Worm (Caenorhabditis elegans) whole organism, young adult: ENCODE results near the gene F53F4.4.

Experiments used
- F39B2.1 ChIP-seq: fragments of 200-800 bp; sonication (Bioruptor generic); IDR thresholded peaks from 2 replicates; pipeline ENCODE4 v1.3.6; 2022; ENCODE audit warnings: missing genetic modification reagents, missing genetic modification characterization, missing compliant biosample characterization
- F49E8.2 ChIP-seq: sonication (generic microtip); optimal IDR thresholded peaks from 3 replicates; lab custom pipeline; 2017; ENCODE audit warnings: missing genetic modification characterization, mild to moderate bottlenecking, missing compliant biosample characterization, antibody characterized with exemption, moderate library complexity; ENCODE audit not compliant: insufficient read depth
- F57C9.4 ChIP-seq: sonication (generic microtip); optimal IDR thresholded peaks from 2 replicates; lab custom pipeline; 2017; ENCODE audit warnings: mild to moderate bottlenecking, missing genetic modification characterization, missing compliant biosample characterization
- T07F8.4 ChIP-seq: sonication (generic microtip); optimal IDR thresholded peaks from 2 replicates; lab custom pipeline; 2016; ENCODE audit warnings: mild to moderate bottlenecking, missing genetic modification characterization, moderate library complexity, missing compliant biosample characterization
- athp-1 ChIP-seq: sonication (generic microtip); optimal IDR thresholded peaks from 2 replicates; lab custom pipeline; 2017; ENCODE audit warnings: mild to moderate bottlenecking, missing genetic modification characterization, missing compliant biosample characterization
- attf-3 ChIP-seq: fragments of 200-800 bp; sonication (Bioruptor generic); conservative IDR thresholded peaks from 2 replicates; pipeline ENCODE4 v1.3.6; 2022; ENCODE audit warnings: missing genetic modification reagents, missing genetic modification characterization, missing compliant biosample characterization
- attf-5 ChIP-seq: fragments of 200-800 bp; sonication (Bioruptor generic); optimal IDR thresholded peaks from 2 replicates; lab custom pipeline; 2018; ENCODE audit warnings: mild to moderate bottlenecking, missing genetic modification characterization, missing compliant biosample characterization
- cebp-1 ChIP-seq, 2 experiments: fragments of 200-800 bp in 1 of 2; sonication (Bioruptor generic) in 1 of 2; sonication (generic microtip) in 1 of 2; IDR thresholded peaks in 1 of 2; optimal IDR thresholded peaks in 1 of 2; 2 replicates each; pipeline versions ENCODE4 v1.3.6 to Lab custom; 2017 to 2022; ENCODE audit warnings: missing compliant biosample characterization in 2 of 2, missing genetic modification characterization in 2 of 2, mild to moderate bottlenecking in 1 of 2, missing genetic modification reagents in 1 of 2, moderate library complexity in 1 of 2
- ceh-40 ChIP-seq: fragments of 200-800 bp; sonication (Bioruptor generic); IDR thresholded peaks from 2 replicates; pipeline ENCODE4 v1.3.6; 2022; ENCODE audit warnings: missing genetic modification characterization, missing compliant biosample characterization
- chd-7 ChIP-seq: sonication (generic microtip); optimal IDR thresholded peaks from 2 replicates; lab custom pipeline; 2016; ENCODE audit warnings: mild to moderate bottlenecking, missing genetic modification characterization, moderate library complexity, missing compliant biosample characterization
- die-1 ChIP-seq: sonication (generic microtip); optimal IDR thresholded peaks from 2 replicates; lab custom pipeline; 2016; ENCODE audit warnings: missing genotype, mild to moderate bottlenecking, missing genetic modification characterization, missing compliant biosample characterization
- egl-18 ChIP-seq: fragments of 200-800 bp; sonication (Bioruptor generic); IDR thresholded peaks from 2 replicates; pipeline ENCODE4 v1.3.6; 2022; ENCODE audit warnings: missing genetic modification reagents, missing genetic modification characterization, missing compliant biosample characterization
- egl-44 ChIP-seq: fragments of 200-800 bp; sonication (Bioruptor generic); IDR thresholded peaks from 2 replicates; pipeline ENCODE4 v1.3.6; 2022; ENCODE audit warnings: missing genetic modification reagents, missing genetic modification characterization, missing compliant biosample characterization
- ets-4 ChIP-seq: fragments of 200-800 bp; sonication (Bioruptor generic); optimal IDR thresholded peaks from 2 replicates; lab custom pipeline; 2018; ENCODE audit warnings: mild to moderate bottlenecking, missing genetic modification characterization, missing compliant biosample characterization
- gei-17 ChIP-seq: fragments of 200-800 bp; sonication (Bioruptor generic); optimal IDR thresholded peaks from 2 replicates; lab custom pipeline; 2018; ENCODE audit warnings: mild to moderate bottlenecking, missing genetic modification characterization, missing compliant biosample characterization
- hsf-1 ChIP-seq: fragments of 200-800 bp; sonication (Bioruptor generic); IDR thresholded peaks from 2 replicates; pipeline ENCODE4 v1.3.6; 2022; ENCODE audit warnings: missing genetic modification reagents, missing genetic modification characterization, missing compliant biosample characterization
- lin-26 ChIP-seq: fragments of 200-800 bp; sonication (Bioruptor generic); IDR thresholded peaks from 2 replicates; pipeline ENCODE4 v1.3.6; 2022; ENCODE audit warnings: missing genetic modification reagents, missing genetic modification characterization, missing compliant biosample characterization
- madf-10 ChIP-seq: sonication (generic microtip); optimal IDR thresholded peaks from 2 replicates; lab custom pipeline; 2016; ENCODE audit warnings: mild to moderate bottlenecking, missing genetic modification characterization, missing compliant biosample characterization
- mcd-1 ChIP-seq: fragments of 200-800 bp; sonication (Bioruptor generic); IDR thresholded peaks from 2 replicates; pipeline ENCODE4 v1.3.6; 2022; ENCODE audit warnings: missing genetic modification reagents, missing genetic modification characterization, missing compliant biosample characterization
- mel-28 ChIP-seq: sonication (generic microtip); optimal IDR thresholded peaks from 2 replicates; lab custom pipeline; 2016; ENCODE audit warnings: borderline replicate concordance, mild to moderate bottlenecking, missing genetic modification characterization, missing compliant biosample characterization
- mes-4 ChIP-seq: sonication (generic microtip); optimal IDR thresholded peaks from 2 replicates; lab custom pipeline; 2016; ENCODE audit warnings: missing genotype, missing genetic modification characterization, missing compliant biosample characterization
- nhr-27 ChIP-seq: fragments of 200-800 bp; sonication (Bioruptor generic); optimal IDR thresholded peaks from 2 replicates; lab custom pipeline; 2018; ENCODE audit warnings: mild to moderate bottlenecking, missing genetic modification characterization, moderate library complexity, missing compliant biosample characterization
- nhr-80 ChIP-seq: sonication (generic microtip); optimal IDR thresholded peaks from 2 replicates; lab custom pipeline; 2016; ENCODE audit warnings: missing genetic modification characterization, missing compliant biosample characterization
- nhr-90 ChIP-seq: sonication (generic microtip); optimal IDR thresholded peaks from 2 replicates; lab custom pipeline; 2016; ENCODE audit warnings: missing genotype, mild to moderate bottlenecking, missing genetic modification characterization, missing compliant biosample characterization
- pbrm-1 ChIP-seq: fragments of 200-800 bp; sonication (Bioruptor generic); IDR thresholded peaks from 2 replicates; pipeline ENCODE4 v1.3.6; 2022; ENCODE audit warnings: missing genetic modification reagents, missing genetic modification characterization, missing compliant biosample characterization
- repo-1 ChIP-seq: sonication (generic microtip); optimal IDR thresholded peaks from 2 replicates; lab custom pipeline; 2017; ENCODE audit warnings: mild to moderate bottlenecking, missing genetic modification characterization, missing compliant biosample characterization
- sdz-38 ChIP-seq: sonication (generic microtip); optimal IDR thresholded peaks from 2 replicates; lab custom pipeline; 2016; ENCODE audit warnings: missing genotype, missing genetic modification characterization, missing compliant biosample characterization
- snpc-4 ChIP-seq, 5 experiments: fragments of 150-350 bp in 1 of 5; sonication (generic microtip) in 4 of 5; optimal IDR thresholded peaks; 2 replicates each; lab custom pipeline; 2014 to 2018; ENCODE audit warnings: missing genetic modification characterization in 5 of 5, missing biosample characterization in 3 of 5, antibody characterized with exemption in 2 of 5, mild to moderate bottlenecking in 2 of 5, missing compliant biosample characterization in 2 of 5, missing genotype in 2 of 5, moderate library complexity in 2 of 5, missing genetic modification reagents in 1 of 5
- somi-1 ChIP-seq: fragments of 200-800 bp; sonication (Bioruptor generic); optimal IDR thresholded peaks from 2 replicates; lab custom pipeline; 2018; ENCODE audit warnings: mild to moderate bottlenecking, missing genetic modification characterization, missing compliant biosample characterization
- ztf-22 ChIP-seq: fragments of 200-800 bp; sonication (Bioruptor generic); optimal IDR thresholded peaks from 2 replicates; lab custom pipeline; 2018; ENCODE audit warnings: mild to moderate bottlenecking, missing genetic modification characterization, moderate library complexity, missing compliant biosample characterization

F53F4.4 gene

DNA sequence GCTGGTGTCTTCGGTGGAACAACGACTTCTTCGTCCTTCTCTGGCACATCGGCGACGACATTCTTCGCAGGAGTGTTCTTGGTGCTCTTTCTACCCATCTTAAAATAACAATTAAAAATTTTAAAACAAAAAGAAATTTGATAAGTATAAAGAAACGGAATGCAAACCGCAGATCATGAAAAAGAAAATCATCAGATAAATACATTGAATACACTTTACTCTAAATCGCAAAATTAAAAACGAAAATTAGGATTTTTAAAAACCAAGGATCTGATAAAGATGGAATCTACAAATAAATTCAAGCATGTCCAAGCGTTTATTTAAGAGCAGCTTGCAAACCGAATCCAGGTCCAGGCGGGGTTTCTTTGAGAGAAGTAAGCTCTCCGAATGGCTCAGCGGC, 31.2 kb downstream of the F53F4.4 start, which contains the start of gene F53F4.11 (continued):
- TF ChIP-seq mel-28 (no peak), ztf-22 (GFP tag; lab: Kevin White, UChicago) (no peak), F49E8.2 (no peak), sdz-38 (no peak), egl-18 (no peak), F39B2.1 (no peak), somi-1 (GFP tag; lab: Kevin White, UChicago) (no peak), hsf-1 (GFP tag; lab: Robert Waterston, UW) (peak; percentile 49; the same call in 1 of the 2 replicates), madf-10 (tag; lab: Kevin White, UChicago) (no peak), snpc-4 (GFP tag; optimal IDR thresholded peaks at IDR 0.05; lab: Kevin White, UChicago) (no peak), snpc-4 (tag; optimal IDR thresholded peaks at IDR 0.05; lab: Kevin White, UChicago) (no peak), nhr-27 (no peak), pbrm-1 (no peak), gei-17 (GFP tag; lab: Kevin White, UChicago) (no peak), repo-1 (tag; lab: Kevin White, UChicago) (no peak), ceh-40 (GFP tag; lab: Robert Waterston, UW) (no peak), F57C9.4 (tag; lab: Kevin White, UChicago) (no peak), athp-1 (tag; lab: Kevin White, UChicago) (no peak), chd-7 (tag; lab: Kevin White, UChicago) (peak; percentile 2), attf-5 (no peak), die-1 (no peak)

DNA sequence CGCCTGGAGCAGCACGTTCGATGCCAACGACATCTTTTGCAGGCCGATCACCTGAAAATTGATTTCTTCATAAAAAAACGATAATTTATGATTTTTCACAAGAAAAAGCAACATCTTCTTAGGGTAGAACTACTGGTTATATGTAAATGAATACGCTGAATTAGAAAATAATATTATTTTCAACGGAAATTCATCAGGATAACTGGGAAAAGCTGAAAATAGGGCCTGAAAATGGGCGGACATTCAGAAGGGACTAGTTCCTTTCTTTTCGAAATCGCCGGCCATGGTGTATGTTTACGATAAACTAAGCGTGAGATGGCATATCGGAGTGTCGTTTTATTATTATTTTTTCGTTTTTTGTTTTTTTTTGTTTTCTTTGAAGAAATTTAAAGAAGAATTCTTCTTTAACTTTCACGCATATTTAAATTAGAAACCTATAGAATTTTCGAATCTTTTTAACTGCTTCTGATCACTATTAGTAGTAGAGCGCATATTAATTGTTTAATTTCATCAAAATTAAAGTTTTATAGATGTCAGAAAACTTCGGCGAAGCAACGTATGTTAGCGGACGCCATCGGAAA, 32.4 kb downstream of the F53F4.4 start, which contains the start of the genes nduv-2 and F53F4.12:
Gene nduv-2 (minus strand): TSS at position 51 of the 581 bp plus-strand sequence.
Gene F53F4.12 (plus strand): TSS at position 531 of the 581 bp plus-strand sequence.
- TF ChIP-seq attf-3 (GFP tag; lab: Robert Waterston, UW) (peak; percentile 88), egl-44 (GFP tag; lab: Robert Waterston, UW) (no peak)

DNA sequence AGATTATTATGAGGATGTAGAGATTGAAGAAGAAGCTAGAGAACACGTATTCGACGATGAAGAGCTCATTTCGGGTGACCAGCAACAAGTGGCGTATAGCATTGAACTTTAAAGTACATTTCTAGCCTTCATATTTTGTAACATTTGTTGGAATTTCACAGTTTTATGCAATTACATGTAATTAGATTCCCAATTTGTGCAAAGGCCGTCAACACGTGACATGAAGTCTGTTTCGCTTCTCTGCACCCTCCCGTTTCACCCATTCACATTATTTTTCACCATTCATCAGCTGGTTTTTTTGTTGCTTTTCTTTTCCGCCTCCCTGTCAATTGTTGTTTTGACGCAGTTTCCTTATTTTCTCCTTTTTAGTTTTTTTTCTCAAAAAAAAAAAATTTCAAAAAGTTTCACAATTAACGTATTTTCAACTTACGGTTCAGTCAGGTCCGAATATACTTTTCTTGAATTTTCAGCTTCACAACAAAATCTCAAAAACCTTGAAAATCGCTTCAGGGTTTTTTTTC, 34.0 kb downstream of the F53F4.4 start, which contains the start of gene sde-2:
Gene sde-2 (plus strand): TSS at position 471 of the 521 bp plus-strand sequence.
- no peak for TF ChIP-seq T07F8.4 (tag; lab: Kevin White, UChicago)
- TF ChIP-seq mcd-1 (GFP tag; lab: Robert Waterston, UW): no peak
- TF ChIP-seq attf-5: no peak
- TF ChIP-seq cebp-1 (GFP tag; IDR thresholded peaks at IDR 0.05; lab: Robert Waterston, UW): no peak
- TF ChIP-seq cebp-1 (tag; optimal IDR thresholded peaks at IDR 0.05; lab: Kevin White, UChicago): peak; percentile 7

DNA sequence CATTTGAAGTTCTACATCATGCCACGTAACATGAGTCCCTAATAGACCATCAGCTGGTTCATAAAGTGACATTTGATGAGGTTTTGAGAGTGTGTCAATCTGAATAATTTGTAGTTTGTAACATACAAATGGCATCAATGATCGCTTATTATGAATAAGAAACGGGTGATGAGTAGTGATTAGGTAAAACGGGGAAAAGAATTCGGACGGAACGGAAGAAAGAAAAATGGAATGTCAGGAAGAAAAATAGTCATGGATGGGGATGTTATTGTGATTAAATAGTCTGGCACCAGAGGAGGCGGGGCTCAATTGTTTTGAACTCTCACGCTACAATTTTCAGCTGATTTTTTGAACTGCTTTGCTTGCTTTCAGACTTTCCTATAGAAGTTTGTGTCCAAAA, 41.0 kb downstream of the F53F4.4 start, which contains the start of gene H37A05.2:
Gene H37A05.2 (minus strand): TSS at position 101 of the 400 bp plus-strand sequence.
- no peak for TF ChIP-seq mes-4
- TF ChIP-seq athp-1 (tag; lab: Kevin White, UChicago): no peak
- no peak for TF ChIP-seq lin-26 (GFP tag; lab: Robert Waterston, UW)
- no peak for TF ChIP-seq T07F8.4 (tag; lab: Kevin White, UChicago)

DNA sequence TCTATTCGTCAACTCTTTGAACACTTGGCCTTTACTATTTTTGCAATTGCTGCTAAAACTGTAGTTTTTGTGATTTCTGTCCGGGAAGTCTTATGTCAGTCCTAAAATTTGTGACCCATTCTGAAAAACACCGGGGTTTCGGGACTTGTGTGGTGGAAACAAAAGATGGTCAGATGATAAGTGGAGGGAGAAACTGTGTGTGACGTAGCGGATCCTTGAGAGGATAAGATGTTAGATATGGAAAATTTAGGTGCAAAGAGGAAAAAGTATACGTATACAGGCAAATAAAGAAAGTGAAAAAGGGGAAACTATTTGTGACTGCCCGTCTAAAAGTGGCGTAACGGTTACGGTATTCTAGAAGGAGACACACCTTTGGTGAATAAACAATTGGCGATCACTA, 43.2 kb downstream of the F53F4.4 start:
- no peak for TF ChIP-seq nhr-80 (tag; lab: Kevin White, UChicago)

DNA sequence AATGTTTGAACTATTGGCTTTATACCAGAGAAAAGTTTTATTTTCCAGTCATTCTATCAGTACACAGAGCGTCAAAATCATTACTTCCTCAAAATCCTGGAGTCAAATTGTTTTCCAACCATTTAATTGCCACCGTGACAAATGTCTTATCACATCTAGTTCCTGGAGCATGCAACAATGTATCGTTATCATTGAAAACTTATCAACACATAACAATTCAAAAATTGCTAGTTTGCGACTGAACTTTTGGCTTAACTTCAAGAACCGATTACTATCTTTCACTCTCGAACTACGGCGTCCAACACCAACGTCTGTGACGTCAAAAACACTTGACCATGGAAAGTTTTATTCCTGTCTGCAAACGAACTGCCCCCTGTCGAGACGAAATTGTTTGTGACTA, 44.9 kb downstream of the F53F4.4 start:
- TF ChIP-seq nhr-80 (tag; lab: Kevin White, UChicago) (peak; percentile 68), nhr-90 (tag; lab: Kevin White, UChicago) (no peak), ets-4 (GFP tag; lab: Kevin White, UChicago) (peak; percentile 21)
